Fruit fly (Drosophila melanogaster) whole organism, embryonic: ENCODE data around the gene MED15.

Experiments used
- ATbp ChIP-seq: fragments of 200-800 bp; sonication (Bioruptor generic); optimal IDR thresholded peaks from 2 replicates; lab custom pipeline; 2017; ENCODE audit warnings: missing biosample characterization, mild to moderate bottlenecking, missing genetic modification characterization, missing genetic modification reagents
- B-H1 ChIP-seq: fragments of 200-800 bp; sonication (Bioruptor generic); IDR thresholded peaks from 3 replicates; pipeline ENCODE4 v1.3.6; 2022; ENCODE audit warnings: missing biosample characterization, missing genetic modification characterization
- B-H2 ChIP-seq: fragments of 200-800 bp; sonication (Bioruptor generic); optimal IDR thresholded peaks from 2 replicates; lab custom pipeline; 2018; ENCODE audit warnings: missing biosample characterization, mild to moderate bottlenecking, missing genetic modification characterization
- CG10979 ChIP-seq: fragments of 200-800 bp; sonication (Bioruptor generic); optimal IDR thresholded peaks from 2 replicates; lab custom pipeline; 2018; ENCODE audit warnings: missing biosample characterization, mild to moderate bottlenecking, missing genetic modification characterization, moderate library complexity
- CG11398 ChIP-seq: fragments of 200-800 bp; sonication (Bioruptor generic); optimal IDR thresholded peaks from 2 replicates; lab custom pipeline; 2016; ENCODE audit warnings: missing biosample characterization, missing genetic modification characterization
- CG11560 ChIP-seq: fragments of 200-800 bp; sonication (Bioruptor generic); IDR thresholded peaks from 3 replicates; pipeline ENCODE4 v1.3.6; 2022; ENCODE audit warnings: missing biosample characterization, missing genetic modification characterization
- CG13287 ChIP-seq: fragments of 200-800 bp; sonication (Bioruptor generic); IDR thresholded peaks from 2 replicates; pipeline ENCODE4 v1.3.6; 2022; ENCODE audit warnings: missing biosample characterization, missing genetic modification characterization; ENCODE audit not compliant: partially characterized antibody
- CG15269 ChIP-seq: fragments of 200-800 bp; sonication (Bioruptor generic); optimal IDR thresholded peaks from 2 replicates; lab custom pipeline; 2018; ENCODE audit warnings: missing biosample characterization, mild to moderate bottlenecking, missing genetic modification characterization, moderate library complexity
- CG15601 ChIP-seq: fragments of 200-800 bp; sonication (Bioruptor generic); optimal IDR thresholded peaks from 3 replicates; lab custom pipeline; 2019; ENCODE audit warnings: missing biosample characterization, mild to moderate bottlenecking, missing genetic modification characterization, moderate library complexity
- CG15696 ChIP-seq: fragments of 200-800 bp; sonication (Bioruptor generic); optimal IDR thresholded peaks from 2 replicates; lab custom pipeline; 2019; ENCODE audit warnings: missing biosample characterization, mild to moderate bottlenecking, missing genetic modification characterization, moderate library complexity
- CG16815 ChIP-seq: fragments of 200-800 bp; sonication (Bioruptor generic); optimal IDR thresholded peaks from 3 replicates; lab custom pipeline; 2017; ENCODE audit warnings: missing biosample characterization, mild to moderate bottlenecking, missing genetic modification characterization
- CG16863 ChIP-seq: fragments of 200-800 bp; sonication (Bioruptor generic); optimal IDR thresholded peaks from 3 replicates; lab custom pipeline; 2016; ENCODE audit warnings: missing biosample characterization, missing genetic modification characterization
- CG18011 ChIP-seq: fragments of 200-800 bp; sonication (Bioruptor generic); optimal IDR thresholded peaks from 2 replicates; lab custom pipeline; 2017; ENCODE audit warnings: missing biosample characterization, missing genetic modification characterization, mild to moderate bottlenecking, moderate library complexity, missing genotype
- CG3163 ChIP-seq: fragments of 200-800 bp; sonication (Bioruptor generic); optimal IDR thresholded peaks from 3 replicates; lab custom pipeline; 2016; ENCODE audit warnings: missing biosample characterization, missing genetic modification characterization
- CG34224 ChIP-seq: fragments of 200-800 bp; sonication (Bioruptor generic); IDR thresholded peaks from 3 replicates; pipeline ENCODE4 v1.3.6; 2022; ENCODE audit warnings: missing biosample characterization, missing genetic modification characterization; ENCODE audit not compliant: partially characterized antibody
- CG34422 ChIP-seq: fragments of 200-800 bp; sonication (Bioruptor generic); IDR thresholded peaks from 3 replicates; pipeline ENCODE4 v1.3.6; 2022; ENCODE audit warnings: missing biosample characterization, missing genetic modification characterization
- CG4617 ChIP-seq: fragments of 200-800 bp; sonication (Bioruptor generic); optimal IDR thresholded peaks from 3 replicates; lab custom pipeline; 2016; ENCODE audit warnings: missing biosample characterization, missing genetic modification characterization, borderline replicate concordance
- CG4707 ChIP-seq: fragments of 200-800 bp; sonication (Bioruptor generic); optimal IDR thresholded peaks from 2 replicates; lab custom pipeline; 2018; ENCODE audit warnings: missing biosample characterization, mild to moderate bottlenecking, missing genetic modification characterization, moderate library complexity
- CG7357 ChIP-seq: fragments of 200-800 bp; sonication (Bioruptor generic); IDR thresholded peaks from 3 replicates; pipeline ENCODE4 v1.3.6; 2022; ENCODE audit warnings: missing biosample characterization, missing genetic modification characterization
- CG8290 ChIP-seq, 3 experiments: fragments of 200-800 bp; sonication (Bioruptor generic); optimal IDR thresholded peaks; 2 replicates each; lab custom pipeline; 2016 to 2019; ENCODE audit warnings: missing biosample characterization in 3 of 3, missing genetic modification characterization in 3 of 3, mild to moderate bottlenecking in 2 of 3, moderate library complexity in 1 of 3
- CG9727 ChIP-seq: fragments of 200-800 bp; sonication (Bioruptor generic); optimal IDR thresholded peaks from 3 replicates; lab custom pipeline; 2017; ENCODE audit warnings: missing biosample characterization, mild to moderate bottlenecking, missing genetic modification characterization
- CG9797 ChIP-seq: fragments of 200-800 bp; sonication (Bioruptor generic); optimal IDR thresholded peaks from 3 replicates; lab custom pipeline; 2018; ENCODE audit warnings: missing biosample characterization, mild to moderate bottlenecking, missing genetic modification characterization
- CTCF ChIP-seq: fragments of 200-800 bp; sonication (Bioruptor generic); optimal IDR thresholded peaks from 2 replicates; lab custom pipeline; 2017; ENCODE audit warnings: missing biosample characterization, mild to moderate bottlenecking, missing genetic modification characterization, moderate library complexity
- Dp ChIP-seq: fragments of 200-800 bp; sonication (Bioruptor generic); optimal IDR thresholded peaks from 2 replicates; lab custom pipeline; 2018; ENCODE audit warnings: missing biosample characterization, mild to moderate bottlenecking, missing genetic modification characterization, moderate library complexity
- HHEX ChIP-seq: fragments of 200-800 bp; sonication (Bioruptor generic); optimal IDR thresholded peaks from 3 replicates; lab custom pipeline; 2017; ENCODE audit warnings: missing biosample characterization, mild to moderate bottlenecking, missing genetic modification characterization, missing genetic modification reagents
- HLH3B ChIP-seq: fragments of 200-800 bp; sonication (Bioruptor generic); IDR thresholded peaks from 2 replicates; pipeline ENCODE4 v1.3.6; 2022; ENCODE audit warnings: missing biosample characterization, missing genetic modification characterization
- MESR4 ChIP-seq: fragments of 200-800 bp; sonication (Bioruptor generic); optimal IDR thresholded peaks from 2 replicates; lab custom pipeline; 2018; ENCODE audit warnings: missing biosample characterization, mild to moderate bottlenecking, missing genetic modification characterization, moderate library complexity
- Nf-YC ChIP-seq: fragments of 200-800 bp; optimal IDR thresholded peaks from 3 replicates; lab custom pipeline; 2019; ENCODE audit warnings: missing biosample characterization, mild to moderate bottlenecking, missing genetic modification characterization, moderate library complexity
- Scr ChIP-seq: fragments of 200-800 bp; sonication (Bioruptor generic); IDR thresholded peaks from 2 replicates; pipeline ENCODE4 v1.3.6; 2022; ENCODE audit warnings: missing biosample characterization, missing genetic modification characterization; ENCODE audit not compliant: partially characterized antibody
- Six4 ChIP-seq: fragments of 200-800 bp; sonication (Bioruptor generic); optimal IDR thresholded peaks from 2 replicates; lab custom pipeline; 2016; ENCODE audit warnings: missing biosample characterization, missing genetic modification characterization
- Stat92E ChIP-seq, 3 experiments: fragments of >200 bp in 2 of 3; fragments of 200-800 bp in 1 of 3; sonication (Bioruptor generic) in 1 of 3; optimal IDR thresholded peaks; 2 replicates each; lab custom pipeline; 2017 to 2019; ENCODE audit warnings: missing biosample characterization in 3 of 3, missing genetic modification characterization in 3 of 3, mild to moderate bottlenecking in 1 of 3, moderate library complexity in 1 of 3
- ato ChIP-seq: fragments of 200-800 bp; sonication (Bioruptor generic); IDR thresholded peaks from 2 replicates; pipeline ENCODE4 v1.3.6; 2022; ENCODE audit warnings: missing biosample characterization, missing genetic modification characterization; ENCODE audit not compliant: partially characterized antibody
- bsh ChIP-seq, 2 experiments: fragments of 200-800 bp; sonication (Bioruptor generic); optimal IDR thresholded peaks; 2 replicates each; lab custom pipeline; 2017 to 2018; ENCODE audit warnings: mild to moderate bottlenecking in 2 of 2, missing biosample characterization in 2 of 2, missing genetic modification characterization in 2 of 2, moderate library complexity in 1 of 2
- dm ChIP-seq: fragments of 200-800 bp; sonication (Bioruptor generic); optimal IDR thresholded peaks from 3 replicates; lab custom pipeline; 2016; ENCODE audit warnings: missing biosample characterization, missing genetic modification characterization
- ftz-f1 ChIP-seq: fragments of 200-800 bp; sonication (Bioruptor generic); optimal IDR thresholded peaks from 2 replicates; lab custom pipeline; 2016; ENCODE audit warnings: missing biosample characterization, missing genetic modification characterization
- grau ChIP-seq: fragments of 200-800 bp; optimal IDR thresholded peaks from 3 replicates; lab custom pipeline; 2019; ENCODE audit warnings: missing biosample characterization, mild to moderate bottlenecking, missing genetic modification characterization, moderate library complexity
- grn ChIP-seq: fragments of 200-800 bp; sonication (Bioruptor generic); optimal IDR thresholded peaks from 3 replicates; lab custom pipeline; 2017; ENCODE audit warnings: missing biosample characterization, missing genetic modification characterization
- ham ChIP-seq: fragments of 200-800 bp; sonication (Bioruptor generic); IDR thresholded peaks from 2 replicates; pipeline ENCODE4 v1.3.6; 2022; ENCODE audit warnings: missing biosample characterization, missing genetic modification characterization
- klu ChIP-seq: fragments of 200-800 bp; sonication (Bioruptor generic); IDR thresholded peaks from 2 replicates; pipeline ENCODE4 v1.3.6; 2022; ENCODE audit warnings: missing biosample characterization, missing genetic modification characterization
- maf-S ChIP-seq: fragments of 200-800 bp; sonication (Bioruptor generic); optimal IDR thresholded peaks from 2 replicates; lab custom pipeline; 2016; ENCODE audit warnings: missing biosample characterization, missing genetic modification characterization
- mam ChIP-seq: fragments of 200-800 bp; sonication (Bioruptor generic); optimal IDR thresholded peaks from 3 replicates; lab custom pipeline; 2016; ENCODE audit warnings: missing biosample characterization, missing genetic modification characterization
- pho ChIP-seq: fragments of 200-800 bp; sonication (Bioruptor generic); optimal IDR thresholded peaks from 2 replicates; lab custom pipeline; 2016; ENCODE audit warnings: missing biosample characterization, missing genetic modification characterization
- pros ChIP-seq: fragments of 200-800 bp; sonication (Bioruptor generic); optimal IDR thresholded peaks from 3 replicates; lab custom pipeline; 2019; ENCODE audit warnings: missing biosample characterization, mild to moderate bottlenecking, missing genetic modification characterization, moderate library complexity
- ranshi ChIP-seq: fragments of 200-800 bp; sonication (Bioruptor generic); IDR thresholded peaks from 2 replicates; pipeline ENCODE4 v1.3.6; 2022; ENCODE audit warnings: missing biosample characterization, missing genetic modification characterization
- repo ChIP-seq: fragments of 200-800 bp; sonication (Bioruptor generic); optimal IDR thresholded peaks from 2 replicates; lab custom pipeline; 2016; ENCODE audit warnings: missing biosample characterization, missing genetic modification characterization
- scrt ChIP-seq: fragments of 200-800 bp; sonication (Bioruptor generic); optimal IDR thresholded peaks from 2 replicates; lab custom pipeline; 2018; ENCODE audit warnings: missing biosample characterization, mild to moderate bottlenecking, missing genetic modification characterization, moderate library complexity
- sens-2 ChIP-seq: fragments of 200-800 bp; sonication (Bioruptor generic); IDR thresholded peaks from 2 replicates; pipeline ENCODE4 v1.3.6; 2022; ENCODE audit warnings: missing biosample characterization, missing genetic modification characterization
- shn ChIP-seq: fragments of 200-800 bp; sonication (Bioruptor generic); optimal IDR thresholded peaks from 3 replicates; lab custom pipeline; 2016; ENCODE audit warnings: missing biosample characterization, missing genetic modification characterization
- zfh2 ChIP-seq: fragments of 200-800 bp; sonication (Bioruptor generic); optimal IDR thresholded peaks from 2 replicates; lab custom pipeline; 2016; ENCODE audit warnings: missing biosample characterization, missing genetic modification characterization

MED15 gene

dm6 chr2L:478749-479482, 6.1 kb downstream of the MED15 start (continued):
- TF ChIP-seq CG9797 (GFP tag; lab: Kevin White, UChicago), result no peak
- no peak for TF ChIP-seq CG4617 (GFP tag; lab: Kevin White, UChicago)
- TF ChIP-seq CG15269 (tag; lab: Kevin White, UChicago), result peak; percentile 66
- TF ChIP-seq HHEX (GFP tag; lab: Kevin White, UChicago), result peak; percentile 68
- TF ChIP-seq bsh (GFP tag; optimal IDR thresholded peaks at IDR 0.05; lab: Kevin White, UChicago), result peak; percentile 13 to 100
- TF ChIP-seq HLH3B (GFP tag; lab: Robert Waterston, UW), result no peak
- TF ChIP-seq dm (GFP tag; lab: Kevin White, UChicago), result peak; percentile 77
- TF ChIP-seq CG10979 (tag; lab: Kevin White, UChicago), result no peak
- peak; percentile 27 for TF ChIP-seq pho
- TF ChIP-seq CG34224 (GFP tag; lab: Robert Waterston, UW), result no peak
- peak; percentile 56 for TF ChIP-seq B-H2 (GFP tag; lab: Kevin White, UChicago)
- TF ChIP-seq CG16863 (GFP tag; lab: Kevin White, UChicago), result no peak
- TF ChIP-seq ftz-f1, result peak; percentile 79
- TF ChIP-seq maf-S (GFP tag; lab: Kevin White, UChicago), result no peak
- peak; percentile 47 for TF ChIP-seq CG3163
- peak; percentile 40 for TF ChIP-seq shn
- peak; percentile 11 for TF ChIP-seq CG9727 (GFP tag; lab: Kevin White, UChicago)
- peak; percentile 61 for TF ChIP-seq CG11398 (GFP tag; lab: Kevin White, UChicago)
- no peak for TF ChIP-seq MESR4
- no peak for TF ChIP-seq CG34422 (GFP tag; lab: Robert Waterston, UW)
- TF ChIP-seq CG8290 (GFP tag; optimal IDR thresholded peaks at IDR 0.05; lab: Kevin White, UChicago), result peak; percentile 41
- TF ChIP-seq CG8290 (tag; optimal IDR thresholded peaks at IDR 0.05; lab: Kevin White, UChicago), result peak; percentile 47 to 95
- TF ChIP-seq scrt (GFP tag; lab: Kevin White, UChicago), result peak; percentile 78
- TF ChIP-seq CG15601 (tag; lab: Kevin White, UChicago), result no peak
- no peak for TF ChIP-seq CG13287
- peak; percentile 3 for TF ChIP-seq repo
- no peak for TF ChIP-seq Stat92E (GFP tag; optimal IDR thresholded peaks at IDR 0.05; lab: Kevin White, UChicago)
- TF ChIP-seq ranshi, result no peak
- TF ChIP-seq Six4 (GFP tag; lab: Kevin White, UChicago), result no peak
- no peak for TF ChIP-seq Scr
- no peak for TF ChIP-seq CG4707 (GFP tag; lab: Kevin White, UChicago)
- TF ChIP-seq B-H1 (GFP tag; lab: Robert Waterston, UW), result no peak
- no peak for TF ChIP-seq grn (GFP tag; lab: Kevin White, UChicago)
- no peak for TF ChIP-seq ato (GFP tag; lab: Robert Waterston, UW)
- TF ChIP-seq klu (GFP tag; lab: Robert Waterston, UW), result no peak
- TF ChIP-seq grau (tag; lab: Kevin White, UChicago), result peak; percentile 25
- peak; percentile 1 for TF ChIP-seq mam (GFP tag; lab: Kevin White, UChicago)
- no peak for TF ChIP-seq CG15696 (tag; lab: Kevin White, UChicago)
- TF ChIP-seq Nf-YC (tag; lab: Kevin White, UChicago), result peak; percentile 65
- TF ChIP-seq CG7357 (GFP tag; lab: Robert Waterston, UW), result peak; percentile 65
- TF ChIP-seq Dp (GFP tag; lab: Kevin White, UChicago), result peak; percentile 0
- no peak for TF ChIP-seq CG18011 (GFP tag; lab: Kevin White, UChicago)
- TF ChIP-seq pros, result peak; percentile 100
- peak; percentile 53 for TF ChIP-seq CTCF
- no peak for TF ChIP-seq sens-2 (GFP tag; lab: Robert Waterston, UW)
- TF ChIP-seq CG16815 (GFP tag; lab: Kevin White, UChicago), result no peak
- TF ChIP-seq ham, result no peak
- peak; percentile 8 for TF ChIP-seq ATbp (GFP tag; lab: Kevin White, UChicago)
- no peak for TF ChIP-seq CG11560 (tag; lab: Robert Waterston, UW)
- TF ChIP-seq zfh2 (GFP tag; lab: Kevin White, UChicago), result peak; percentile 20
